Worm (Caenorhabditis elegans) whole organism, L1 larva: ENCODE data around the gene T16A9.5.
"Not testable (repeated sequence)": the region's sequence is repeated elsewhere in the genome, so short reads cannot be mapped to it uniquely, and the experiment has no call there.

Experiments
- C04F5.9 ChIP-seq: sonication (generic microtip); optimal IDR thresholded peaks from 2 replicates; lab custom pipeline; 2016; ENCODE audit warnings: missing genetic modification characterization, missing compliant biosample characterization
- C16A3.4 ChIP-seq: fragments of 150-350 bp; optimal IDR thresholded peaks from 2 replicates; lab custom pipeline; 2014; ENCODE audit warnings: missing biosample characterization, missing genetic modification characterization
- C34B4.2 ChIP-seq: sonication (generic microtip); optimal IDR thresholded peaks from 2 replicates; lab custom pipeline; 2017; ENCODE audit warnings: mild to moderate bottlenecking, missing genetic modification characterization, missing compliant biosample characterization
- Y116A8C.19 ChIP-seq: sonication (generic microtip); optimal IDR thresholded peaks from 2 replicates; lab custom pipeline; 2016; ENCODE audit warnings: missing compliant biosample characterization, missing genetic modification characterization, borderline replicate concordance
- alr-1 ChIP-seq: fragments of 200-800 bp; sonication (Bioruptor generic); optimal IDR thresholded peaks from 2 replicates; lab custom pipeline; 2018; ENCODE audit warnings: borderline replicate concordance, mild to moderate bottlenecking, missing genetic modification characterization, missing compliant biosample characterization
- aly-2 ChIP-seq: fragments of 150-350 bp; optimal IDR thresholded peaks from 2 replicates; lab custom pipeline; 2014; ENCODE audit warnings: missing biosample characterization, missing genetic modification characterization
- ama-1 ChIP-seq: fragments of 150-350 bp; optimal IDR thresholded peaks from 2 replicates; lab custom pipeline; 2014
- blmp-1 ChIP-seq: fragments of 150-350 bp; optimal IDR thresholded peaks from 2 replicates; lab custom pipeline; 2014; ENCODE audit warnings: missing biosample characterization, missing genetic modification characterization
- ceh-63 ChIP-seq: fragments of 200-800 bp; sonication (Bioruptor generic); optimal IDR thresholded peaks from 2 replicates; lab custom pipeline; 2018; ENCODE audit warnings: mild to moderate bottlenecking, missing genetic modification characterization, missing compliant biosample characterization
- ces-1 ChIP-seq: fragments of 150-350 bp; optimal IDR thresholded peaks from 2 replicates; lab custom pipeline; 2014; ENCODE audit warnings: missing biosample characterization, missing genetic modification reagents, missing genetic modification characterization
- efl-1 ChIP-seq, 4 experiments: fragments of 150-350 bp; optimal IDR thresholded peaks in 3 of 4; peaks in 1 of 4; 1 replicate in 1 of 4; 2 replicates in 3 of 4; lab custom pipeline; 2014; ENCODE audit warnings: missing biosample characterization in 2 of 4, missing genetic modification characterization in 2 of 4, missing genetic modification reagents in 2 of 4
- egl-13 ChIP-seq: sonication (generic microtip); optimal IDR thresholded peaks from 2 replicates; lab custom pipeline; 2016; ENCODE audit warnings: missing genotype, missing genetic modification reagents, missing genetic modification characterization, missing compliant biosample characterization
- ets-5 ChIP-seq: fragments of 200-800 bp; sonication (Bioruptor generic); IDR thresholded peaks from 2 replicates; pipeline ENCODE4 v1.3.6; 2022; ENCODE audit warnings: missing genetic modification characterization, missing compliant biosample characterization
- fos-1 ChIP-seq: fragments of 150-350 bp; optimal IDR thresholded peaks from 2 replicates; lab custom pipeline; 2014; ENCODE audit warnings: missing biosample characterization, missing genetic modification characterization
- grh-1 ChIP-seq: fragments of 200-800 bp; sonication (Bioruptor generic); IDR thresholded peaks from 2 replicates; pipeline ENCODE4 v1.3.6; 2022; ENCODE audit warnings: missing genetic modification reagents, missing genetic modification characterization, missing compliant biosample characterization
- hlh-4 ChIP-seq: sonication (generic microtip); optimal IDR thresholded peaks from 2 replicates; lab custom pipeline; 2016; ENCODE audit warnings: mild to moderate bottlenecking, missing genetic modification characterization, missing compliant biosample characterization
- hpl-2 ChIP-seq: fragments of 150-350 bp; optimal IDR thresholded peaks from 2 replicates; lab custom pipeline; 2014; ENCODE audit warnings: missing biosample characterization, missing genetic modification reagents, missing genetic modification characterization
- irx-1 ChIP-seq: sonication (generic microtip); optimal IDR thresholded peaks from 2 replicates; lab custom pipeline; 2016; ENCODE audit warnings: missing genetic modification characterization, missing compliant biosample characterization
- isw-1 ChIP-seq: fragments of 200-800 bp; sonication (Bioruptor generic); IDR thresholded peaks from 2 replicates; pipeline ENCODE4 v1.3.6; 2022; ENCODE audit warnings: missing genetic modification characterization, missing compliant biosample characterization
- jun-1 ChIP-seq: fragments of 150-350 bp; optimal IDR thresholded peaks from 2 replicates; lab custom pipeline; 2014; ENCODE audit warnings: missing biosample characterization, missing genetic modification reagents, missing genetic modification characterization
- lin-14 ChIP-seq: fragments of 200-800 bp; sonication (Bioruptor generic); optimal IDR thresholded peaks from 2 replicates; lab custom pipeline; 2018; ENCODE audit warnings: mild to moderate bottlenecking, missing genetic modification characterization, moderate library complexity, missing compliant biosample characterization
- lin-15B ChIP-seq: fragments of 150-350 bp; sonication (generic microtip); optimal IDR thresholded peaks from 3 replicates; lab custom pipeline; 2014; ENCODE audit warnings: missing biosample characterization, missing genetic modification characterization
- lin-35 ChIP-seq, 2 experiments: fragments of 150-350 bp; optimal IDR thresholded peaks; 2 replicates each; lab custom pipeline; 2014; ENCODE audit warnings: missing biosample characterization in 2 of 2, missing genetic modification characterization in 2 of 2, missing genetic modification reagents in 2 of 2
- lsy-2 ChIP-seq, 2 experiments: fragments of 150-350 bp; optimal IDR thresholded peaks; 2 replicates each; lab custom pipeline; 2014; ENCODE audit warnings: missing biosample characterization in 2 of 2, missing genetic modification characterization in 2 of 2
- mef-2 ChIP-seq: fragments of 150-350 bp; optimal IDR thresholded peaks from 2 replicates; lab custom pipeline; 2014; ENCODE audit warnings: missing biosample characterization, missing genetic modification characterization
- mep-1 ChIP-seq: fragments of 150-350 bp; optimal IDR thresholded peaks from 2 replicates; lab custom pipeline; 2014; ENCODE audit warnings: missing biosample characterization, missing genetic modification characterization
- nhr-12 ChIP-seq: sonication (generic microtip); optimal IDR thresholded peaks from 2 replicates; lab custom pipeline; 2017; ENCODE audit warnings: missing biosample characterization, missing genetic modification characterization
- nhr-19 ChIP-seq: fragments of 200-800 bp; sonication (Bioruptor generic); conservative IDR thresholded peaks from 2 replicates; pipeline ENCODE4 v1.3.6; 2022; ENCODE audit warnings: missing genetic modification characterization, missing compliant biosample characterization
- nhr-47 ChIP-seq: sonication (generic microtip); optimal IDR thresholded peaks from 2 replicates; lab custom pipeline; 2016; ENCODE audit warnings: mild to moderate bottlenecking, missing genetic modification characterization, moderate library complexity, missing compliant biosample characterization
- nhr-71 ChIP-seq: sonication (generic microtip); optimal IDR thresholded peaks from 2 replicates; lab custom pipeline; 2016; ENCODE audit warnings: mild to moderate bottlenecking, missing genetic modification characterization, moderate library complexity, missing compliant biosample characterization
- nhr-76 ChIP-seq: sonication (generic microtip); optimal IDR thresholded peaks from 2 replicates; lab custom pipeline; 2017; ENCODE audit warnings: missing biosample characterization, missing genetic modification characterization
- nhr-85 ChIP-seq: sonication (generic microtip); peaks from one replicate; lab custom pipeline; 2016; ENCODE audit warnings: missing genetic modification characterization, inconsistent platforms, missing compliant biosample characterization
- pax-3 ChIP-seq: fragments of 200-800 bp; sonication (Bioruptor generic); optimal IDR thresholded peaks from 2 replicates; lab custom pipeline; 2018; ENCODE audit warnings: mild to moderate bottlenecking, missing genetic modification characterization, moderate library complexity, missing compliant biosample characterization
- rnt-1 ChIP-seq: sonication (generic microtip); optimal IDR thresholded peaks from 2 replicates; lab custom pipeline; 2016; ENCODE audit warnings: mild to moderate bottlenecking, missing genetic modification characterization, moderate library complexity, missing compliant biosample characterization
- snpc-4 ChIP-seq: fragments of 150-350 bp; optimal IDR thresholded peaks from 2 replicates; lab custom pipeline; 2014; ENCODE audit warnings: missing biosample characterization, missing genetic modification characterization
- snu-23 ChIP-seq: sonication (generic microtip); optimal IDR thresholded peaks from 2 replicates; lab custom pipeline; 2016; ENCODE audit warnings: missing genetic modification characterization, missing compliant biosample characterization
- swsn-7 ChIP-seq: sonication (generic microtip); optimal IDR thresholded peaks from 2 replicates; lab custom pipeline; 2016; ENCODE audit warnings: missing genetic modification characterization, missing compliant biosample characterization
- tbx-2 ChIP-seq: sonication (generic microtip); optimal IDR thresholded peaks from 2 replicates; lab custom pipeline; 2016; ENCODE audit warnings: missing genetic modification characterization, missing compliant biosample characterization
- unc-130 ChIP-seq: fragments of 150-350 bp; optimal IDR thresholded peaks from 2 replicates; lab custom pipeline; 2017; ENCODE audit warnings: missing biosample characterization, missing genetic modification characterization, inconsistent platforms
- unc-30 ChIP-seq: sonication (generic microtip); optimal IDR thresholded peaks from 2 replicates; lab custom pipeline; 2017; ENCODE audit warnings: missing biosample characterization, missing genetic modification characterization
- unc-62 ChIP-seq: fragments of 150-350 bp; optimal IDR thresholded peaks from 2 replicates; lab custom pipeline; 2014; ENCODE audit warnings: missing biosample characterization, missing genetic modification reagents, missing genetic modification characterization
- vab-15 ChIP-seq: sonication (generic microtip); optimal IDR thresholded peaks from 2 replicates; lab custom pipeline; 2017; ENCODE audit warnings: missing genotype, mild to moderate bottlenecking, missing genetic modification characterization, missing compliant biosample characterization
- xbp-1 ChIP-seq: sonication (generic microtip); optimal IDR thresholded peaks from 2 replicates; lab custom pipeline; 2016; ENCODE audit warnings: missing genetic modification characterization, missing compliant biosample characterization
- zag-1 ChIP-seq: fragments of 150-350 bp; optimal IDR thresholded peaks from 2 replicates; lab custom pipeline; 2014; ENCODE audit warnings: missing biosample characterization, missing genetic modification characterization
- ztf-4 ChIP-seq: fragments of 150-350 bp; optimal IDR thresholded peaks from 2 replicates; lab custom pipeline; 2014; ENCODE audit warnings: missing biosample characterization, missing genetic modification characterization

T16A9.5 gene

DNA sequence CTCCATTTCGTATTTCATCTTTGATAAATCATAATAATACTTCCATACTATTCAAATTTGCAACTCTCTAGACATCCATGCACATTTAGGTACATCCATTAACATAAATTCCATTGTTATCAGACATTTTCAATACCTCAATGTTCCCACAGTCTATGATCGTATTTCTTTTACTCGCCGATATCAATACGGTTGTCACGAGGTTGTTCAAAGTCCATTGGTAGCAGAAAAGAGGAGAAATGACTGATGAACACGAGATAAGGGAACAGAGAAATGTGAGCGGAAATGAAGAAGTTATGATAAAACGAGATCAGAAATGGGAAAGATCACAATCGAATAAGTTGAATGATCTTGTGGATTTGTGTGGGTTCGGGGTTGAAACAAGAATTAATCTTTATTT lies 2.2 kb downstream of the T16A9.5 start (continued):
- TF ChIP-seq snpc-4 (tag; lab: Kevin White, UChicago) (no peak), mep-1 (tag; lab: Kevin White, UChicago) (no peak), jun-1 (tag; lab: Kevin White, UChicago) (no peak), unc-62 (GFP tag; lab: Kevin White, UChicago) (no peak), rnt-1 (tag; lab: Kevin White, UChicago) (no peak), nhr-85 (tag; lab: Kevin White, UChicago) (peak; percentile 70), mef-2 (tag; lab: Kevin White, UChicago) (no peak), pax-3 (tag; lab: Kevin White, UChicago) (no peak), snu-23 (GFP tag; lab: Kevin White, UChicago) (peak; percentile 29), nhr-76 (no peak), C16A3.4 (tag; lab: Kevin White, UChicago) (no peak), egl-13 (tag; lab: Kevin White, UChicago) (no peak), lin-14 (GFP tag; lab: Kevin White, UChicago) (peak; percentile 68), nhr-12 (no peak)
- TF ChIP-seq, all 84 proteins: peak for 13

DNA sequence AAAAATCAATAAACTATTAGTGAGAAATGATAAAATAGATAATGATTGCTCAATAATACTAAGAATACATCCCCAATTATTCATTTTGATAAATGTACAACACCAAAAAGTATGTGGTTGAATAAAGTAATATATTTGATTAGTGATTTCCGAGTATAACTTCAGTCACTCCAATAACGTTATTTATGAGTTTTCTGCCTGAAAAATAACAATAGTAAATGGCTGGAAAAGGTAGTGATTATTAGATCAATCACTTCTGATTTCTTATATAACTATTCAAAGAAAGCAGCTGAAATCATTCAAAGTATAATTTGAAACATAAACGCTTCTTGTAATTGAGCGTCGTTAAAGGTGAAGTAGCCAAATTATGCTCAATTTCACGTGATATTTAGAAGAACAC lies 4.3 kb downstream of the T16A9.5 start, which contains the start of gene str-230:
TSS of gene str-230 (minus strand) at position 101 of the 400 bp plus-strand sequence.
- no peak for TF ChIP-seq aly-2
- TF ChIP-seq fos-1 (tag; lab: Kevin White, UChicago): no peak
- TF ChIP-seq hlh-4: peak; percentile 38
- TF ChIP-seq swsn-7 (tag; lab: Kevin White, UChicago): no peak
- TF ChIP-seq nhr-71 (tag; lab: Kevin White, UChicago): peak; percentile 24
- no peak for TF ChIP-seq isw-1 (GFP tag; lab: Robert Waterston, UW)
- TF ChIP-seq nhr-47 (tag; lab: Kevin White, UChicago): peak; percentile 30

DNA sequence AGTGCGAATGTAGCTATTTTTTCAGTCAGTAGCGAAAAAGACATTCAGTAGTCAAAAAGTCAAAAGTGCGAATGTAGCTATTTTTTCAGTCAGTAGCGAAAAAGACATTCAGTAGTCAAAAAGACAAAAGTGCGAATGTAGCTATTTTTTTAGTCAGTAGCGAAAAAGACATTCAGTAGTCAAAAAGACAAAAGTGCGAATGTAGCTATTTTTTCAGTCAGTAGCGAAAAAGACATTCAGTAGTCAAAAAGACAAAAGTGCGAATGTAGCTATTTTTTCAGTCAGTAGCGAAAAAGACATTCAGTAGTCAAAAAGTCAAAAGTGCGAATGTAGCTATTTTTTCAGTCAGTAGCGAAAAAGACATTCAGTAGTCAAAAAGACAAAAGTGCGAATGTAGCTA lies 9.8 kb downstream of the T16A9.5 start, which contains the start of gene T16A9.3:
TSS of gene T16A9.3 (plus strand) at position 301 of the 400 bp plus-strand sequence.
- not testable (repeated sequence) for TF ChIP-seq C16A3.4, tbx-2, vab-15 (tag; lab: Kevin White, UChicago)
- TF ChIP-seq, all 84 proteins: peak for 0; not testable (repeated sequence) for 84

DNA sequence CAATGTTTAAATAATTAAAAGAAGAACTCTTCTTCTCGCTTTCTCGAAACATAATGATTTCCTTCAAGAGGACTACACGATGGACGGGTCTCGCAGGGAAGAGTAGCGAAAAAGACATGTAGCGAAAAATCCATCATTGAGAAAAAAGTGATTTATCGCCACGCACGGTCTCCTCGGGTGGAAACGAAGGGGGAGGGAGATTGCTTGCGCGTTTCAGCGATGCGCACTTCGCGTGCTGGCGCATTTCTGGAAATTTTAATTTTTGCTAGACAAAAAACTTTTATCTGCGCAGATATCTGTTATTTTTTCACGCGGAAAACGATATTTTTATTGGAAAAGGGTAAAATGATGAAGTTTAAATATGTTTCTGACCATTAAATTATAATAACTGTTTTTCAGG lies 11.2 kb downstream of the T16A9.5 start:
- TF ChIP-seq nhr-19 (peak; percentile 68), grh-1 (GFP tag; lab: Robert Waterston, UW) (peak; percentile 59)

DNA sequence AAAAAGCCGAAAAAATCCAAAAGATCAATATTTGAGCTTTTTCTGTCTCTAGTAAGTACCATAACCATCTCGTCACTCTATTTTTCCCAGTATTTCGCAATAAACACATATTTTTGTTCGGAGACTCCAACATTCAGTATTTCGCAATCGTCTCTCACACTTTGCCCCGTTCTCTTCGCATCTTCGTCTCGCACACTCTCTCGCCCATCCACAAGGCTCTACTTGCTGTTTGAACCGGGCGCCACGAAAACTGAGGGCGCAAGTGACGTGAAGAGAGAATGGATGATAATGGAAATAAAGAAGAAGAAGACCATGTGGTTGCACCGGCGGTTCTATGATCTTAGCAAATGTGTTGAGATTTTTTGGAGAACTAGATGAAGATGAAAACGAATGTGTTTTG lies 14.9 kb downstream of the T16A9.5 start:
- TF ChIP-seq ama-1 (lab: Kevin White, UChicago) (peak; percentile 40), efl-1 (optimal IDR thresholded peaks at IDR 0.05; lab: Kevin White, UChicago) (peak; percentile 78 to 86), efl-1 (GFP tag; optimal IDR thresholded peaks at IDR 0.05 in 1 of 2; lab: Kevin White, UChicago) (peak; percentile 59 to 95), unc-30 (tag; lab: Kevin White, UChicago) (no peak), C34B4.2 (no peak), ceh-63 (GFP tag; lab: Kevin White, UChicago) (no peak), xbp-1 (tag; lab: Kevin White, UChicago) (peak; percentile 87), unc-130 (tag; lab: Kevin White, UChicago) (peak; percentile 50), irx-1 (peak; percentile 85), nhr-71 (tag; lab: Kevin White, UChicago) (peak; percentile 99), pax-3 (tag; lab: Kevin White, UChicago) (peak; percentile 92), Y116A8C.19 (no peak), hpl-2 (GFP tag; lab: Kevin White, UChicago) (peak; percentile 85), ztf-4 (peak; percentile 90), alr-1 (tag; lab: Kevin White, UChicago) (no peak), rnt-1 (tag; lab: Kevin White, UChicago) (peak; percentile 88), blmp-1 (tag; lab: Kevin White, UChicago) (peak; percentile 79), ces-1 (GFP tag; lab: Kevin White, UChicago) (no peak), snpc-4 (tag; lab: Kevin White, UChicago) (peak; percentile 87), nhr-47 (tag; lab: Kevin White, UChicago) (peak; percentile 91), grh-1 (GFP tag; lab: Robert Waterston, UW) (peak; percentile 30; the same call in 1 of the 2 replicates), C04F5.9 (peak; percentile 31), aly-2 (peak; percentile 71), fos-1 (tag; lab: Kevin White, UChicago) (peak; percentile 64), lin-35 (GFP tag; optimal IDR thresholded peaks at IDR 0.05; lab: Kevin White, UChicago) (peak; percentile 74 to 87), lin-15B (peak; percentile 65), zag-1 (tag; lab: Kevin White, UChicago) (no peak), ets-5 (no peak), lsy-2 (tag; optimal IDR thresholded peaks at IDR 0.05; lab: Kevin White, UChicago) (peak; percentile 87 to 91)
